Fruit fly (Drosophila melanogaster) whole organism, embryonic: ENCODE results near the gene CG16790.

Source experiments
- Bdp1 ChIP-seq: fragments of 200-800 bp; sonication (Bioruptor generic); optimal IDR thresholded peaks from 3 replicates; lab custom pipeline; 2016; ENCODE audit warnings: missing biosample characterization, missing genetic modification characterization
- Bteb2 ChIP-seq: fragments of 200-800 bp; sonication (Bioruptor generic); optimal IDR thresholded peaks from 2 replicates; lab custom pipeline; 2016; ENCODE audit warnings: missing biosample characterization, missing genetic modification characterization
- CG10147 ChIP-seq: fragments of 200-800 bp; sonication (Bioruptor generic); optimal IDR thresholded peaks from 2 replicates; lab custom pipeline; 2019; ENCODE audit warnings: missing biosample characterization, mild to moderate bottlenecking, missing genetic modification characterization, moderate library complexity
- CG11085 ChIP-seq: fragments of 200-800 bp; sonication (Bioruptor generic); IDR thresholded peaks from 2 replicates; pipeline ENCODE4 v1.3.6; 2022; ENCODE audit warnings: missing biosample characterization, missing genetic modification characterization
- CG11723 ChIP-seq: fragments of 200-800 bp; sonication (Bioruptor generic); optimal IDR thresholded peaks from 2 replicates; lab custom pipeline; 2017; ENCODE audit warnings: missing biosample characterization, mild to moderate bottlenecking, missing genetic modification characterization
- CG14860 ChIP-seq: fragments of 200-800 bp; sonication (Bioruptor generic); IDR thresholded peaks from 3 replicates; pipeline ENCODE4 v1.3.6; 2022; ENCODE audit warnings: missing biosample characterization, missing genetic modification characterization; ENCODE audit not compliant: partially characterized antibody
- CG14965 ChIP-seq: fragments of 200-800 bp; sonication (Bioruptor generic); optimal IDR thresholded peaks from 2 replicates; lab custom pipeline; 2016; ENCODE audit warnings: missing biosample characterization, missing genetic modification characterization, borderline replicate concordance
- CG15479 ChIP-seq: fragments of 200-800 bp; sonication (Bioruptor generic); optimal IDR thresholded peaks from 3 replicates; lab custom pipeline; 2019; ENCODE audit warnings: missing biosample characterization, mild to moderate bottlenecking, missing genetic modification characterization, moderate library complexity
- CG15514 ChIP-seq: fragments of 200-800 bp; sonication (Bioruptor generic); optimal IDR thresholded peaks from 3 replicates; lab custom pipeline; 2017; ENCODE audit warnings: missing biosample characterization, missing genetic modification characterization, mild to moderate bottlenecking, moderate library complexity, missing genetic modification reagents
- CG1647 ChIP-seq: fragments of 200-800 bp; sonication (Bioruptor generic); optimal IDR thresholded peaks from 3 replicates; lab custom pipeline; 2016; ENCODE audit warnings: missing biosample characterization, missing genetic modification characterization
- CG17328 ChIP-seq: fragments of 200-800 bp; sonication (Bioruptor generic); IDR thresholded peaks from 2 replicates; pipeline ENCODE4 v1.3.6; 2022; ENCODE audit warnings: missing biosample characterization, missing genetic modification characterization
- CG17912 ChIP-seq: fragments of 200-800 bp; sonication (Bioruptor generic); optimal IDR thresholded peaks from 2 replicates; lab custom pipeline; 2018; ENCODE audit warnings: missing biosample characterization, mild to moderate bottlenecking, missing genetic modification characterization
- CG2712 ChIP-seq: fragments of 200-800 bp; optimal IDR thresholded peaks from 3 replicates; lab custom pipeline; 2019; ENCODE audit warnings: missing biosample characterization, mild to moderate bottlenecking, missing genetic modification characterization, moderate library complexity
- CG30403 ChIP-seq: fragments of 200-800 bp; sonication (Bioruptor generic); optimal IDR thresholded peaks from 3 replicates; lab custom pipeline; 2016; ENCODE audit warnings: missing biosample characterization, missing genetic modification characterization
- CG32532 ChIP-seq: fragments of 200-800 bp; sonication (Bioruptor generic); IDR thresholded peaks from 2 replicates; pipeline ENCODE4 v1.3.6; 2022; ENCODE audit warnings: missing biosample characterization, missing genetic modification characterization
- CG6765 ChIP-seq: fragments of 200-800 bp; sonication (Bioruptor generic); optimal IDR thresholded peaks from 3 replicates; lab custom pipeline; 2017; ENCODE audit warnings: missing biosample characterization, mild to moderate bottlenecking, missing genetic modification characterization
- CG8359 ChIP-seq: fragments of 200-800 bp; sonication (Bioruptor generic); optimal IDR thresholded peaks from 2 replicates; lab custom pipeline; 2017; ENCODE audit warnings: missing biosample characterization, mild to moderate bottlenecking, missing genetic modification characterization, borderline replicate concordance
- CG8478 ChIP-seq: fragments of >200 bp; optimal IDR thresholded peaks from 2 replicates; lab custom pipeline; 2018
- CG9817 ChIP-seq: fragments of 200-800 bp; sonication (Bioruptor generic); optimal IDR thresholded peaks from 2 replicates; lab custom pipeline; 2018; ENCODE audit warnings: missing biosample characterization, mild to moderate bottlenecking, missing genetic modification characterization, moderate library complexity
- Chrac-16 ChIP-seq: fragments of 200-800 bp; sonication (Bioruptor generic); optimal IDR thresholded peaks from 3 replicates; lab custom pipeline; 2016; ENCODE audit warnings: missing biosample characterization, missing genetic modification characterization
- D ChIP-seq, 2 experiments: fragments of 200-800 bp in 1 of 2; fragments of >200 bp in 1 of 2; sonication (Bioruptor generic) in 1 of 2; optimal IDR thresholded peaks; 2 replicates in 1 of 2; 3 replicates in 1 of 2; lab custom pipeline; 2017; ENCODE audit warnings: mild to moderate bottlenecking in 1 of 2, missing biosample characterization in 1 of 2, missing genetic modification characterization in 1 of 2, missing genetic modification reagents in 1 of 2
- E2f2 ChIP-seq: fragments of 200-800 bp; sonication (Bioruptor generic); IDR thresholded peaks from 2 replicates; pipeline ENCODE4 v1.3.6; 2022; ENCODE audit warnings: missing biosample characterization, missing genetic modification characterization
- Ets97D ChIP-seq: fragments of 200-800 bp; sonication (Bioruptor generic); optimal IDR thresholded peaks from 3 replicates; lab custom pipeline; 2016; ENCODE audit warnings: missing biosample characterization, missing genetic modification characterization
- Fer2 ChIP-seq: fragments of 200-800 bp; sonication (Bioruptor generic); optimal IDR thresholded peaks from 2 replicates; lab custom pipeline; 2018; ENCODE audit warnings: missing biosample characterization, mild to moderate bottlenecking, missing genetic modification characterization, moderate library complexity
- H15 ChIP-seq: fragments of 200-800 bp; sonication (Bioruptor generic); IDR thresholded peaks from 3 replicates; pipeline ENCODE4 v1.3.6; 2022; ENCODE audit warnings: missing biosample characterization, missing genetic modification characterization
- Hr3 ChIP-seq: fragments of 200-800 bp; sonication (Bioruptor generic); optimal IDR thresholded peaks from 3 replicates; lab custom pipeline; 2016; ENCODE audit warnings: missing biosample characterization, missing genetic modification characterization
- Lpt ChIP-seq: fragments of >200 bp; optimal IDR thresholded peaks from 2 replicates; lab custom pipeline; 2018; ENCODE audit warnings: missing biosample characterization, missing genetic modification characterization
- Sry-δ ChIP-seq: fragments of 200-800 bp; sonication (Bioruptor generic); optimal IDR thresholded peaks from 2 replicates; lab custom pipeline; 2016; ENCODE audit warnings: missing biosample characterization, missing genetic modification characterization
- ase ChIP-seq: fragments of 200-800 bp; sonication (Bioruptor generic); IDR thresholded peaks from 3 replicates; pipeline ENCODE4 v1.3.6; 2022; ENCODE audit warnings: missing biosample characterization, missing genetic modification characterization
- ash1 ChIP-seq: fragments of 200-800 bp; sonication (Bioruptor generic); optimal IDR thresholded peaks from 2 replicates; lab custom pipeline; 2018; ENCODE audit warnings: missing biosample characterization, mild to moderate bottlenecking, missing genetic modification characterization
- bigmax ChIP-seq: fragments of 200-800 bp; sonication (Bioruptor generic); optimal IDR thresholded peaks from 2 replicates; lab custom pipeline; 2018; ENCODE audit warnings: missing biosample characterization, mild to moderate bottlenecking, missing genetic modification characterization
- bsh ChIP-seq, 2 experiments: fragments of 200-800 bp; sonication (Bioruptor generic); optimal IDR thresholded peaks; 2 replicates each; lab custom pipeline; 2017 to 2018; ENCODE audit warnings: mild to moderate bottlenecking in 2 of 2, missing biosample characterization in 2 of 2, missing genetic modification characterization in 2 of 2, moderate library complexity in 1 of 2
- disco-r ChIP-seq: fragments of 200-800 bp; sonication (Bioruptor generic); optimal IDR thresholded peaks from 2 replicates; lab custom pipeline; 2016; ENCODE audit warnings: missing biosample characterization, missing genetic modification characterization
- dysf ChIP-seq: fragments of 200-800 bp; sonication (Bioruptor generic); IDR thresholded peaks from 3 replicates; pipeline ENCODE4 v1.3.6; 2022; ENCODE audit warnings: missing biosample characterization, missing genetic modification characterization
- en ChIP-seq: fragments of 200-800 bp; sonication (Bioruptor generic); optimal IDR thresholded peaks from 2 replicates; lab custom pipeline; 2016; ENCODE audit warnings: missing biosample characterization, missing genetic modification characterization
- esg ChIP-seq: fragments of 200-800 bp; sonication (Bioruptor generic); conservative IDR thresholded peaks from 2 replicates; pipeline ENCODE4 v1.3.6; 2022; ENCODE audit warnings: missing biosample characterization, missing genetic modification characterization
- ewg ChIP-seq: fragments of 200-800 bp; sonication (Bioruptor generic); optimal IDR thresholded peaks from 3 replicates; lab custom pipeline; 2017; ENCODE audit warnings: mild to moderate bottlenecking, missing biosample characterization, missing genetic modification reagents, missing genetic modification characterization
- fd3F ChIP-seq: fragments of 200-800 bp; sonication (Bioruptor generic); optimal IDR thresholded peaks from 2 replicates; lab custom pipeline; 2018; ENCODE audit warnings: missing biosample characterization, mild to moderate bottlenecking, missing genetic modification characterization, moderate library complexity
- fru ChIP-seq: fragments of >200 bp; optimal IDR thresholded peaks from 2 replicates; lab custom pipeline; 2017
- gcm2 ChIP-seq: fragments of 200-800 bp; sonication (Bioruptor generic); optimal IDR thresholded peaks from 2 replicates; lab custom pipeline; 2016; ENCODE audit warnings: missing biosample characterization, missing genetic modification characterization
- gro ChIP-seq: fragments of 200-800 bp; sonication (Bioruptor generic); optimal IDR thresholded peaks from 2 replicates; lab custom pipeline; 2016; ENCODE audit warnings: missing biosample characterization, missing genetic modification characterization
- her ChIP-seq: fragments of 200-800 bp; sonication (Bioruptor generic); optimal IDR thresholded peaks from 2 replicates; lab custom pipeline; 2016; ENCODE audit warnings: missing biosample characterization, missing genetic modification characterization
- nmo ChIP-seq: fragments of 200-800 bp; sonication (Bioruptor generic); optimal IDR thresholded peaks from 2 replicates; lab custom pipeline; 2018; ENCODE audit warnings: missing biosample characterization, mild to moderate bottlenecking, missing genetic modification characterization, moderate library complexity
- pb ChIP-seq: fragments of 200-800 bp; sonication (Bioruptor generic); optimal IDR thresholded peaks from 3 replicates; lab custom pipeline; 2016; ENCODE audit warnings: missing biosample characterization, missing genetic modification characterization
- pros ChIP-seq: fragments of 200-800 bp; sonication (Bioruptor generic); optimal IDR thresholded peaks from 3 replicates; lab custom pipeline; 2019; ENCODE audit warnings: missing biosample characterization, mild to moderate bottlenecking, missing genetic modification characterization, moderate library complexity
- ranshi ChIP-seq: fragments of 200-800 bp; sonication (Bioruptor generic); IDR thresholded peaks from 2 replicates; pipeline ENCODE4 v1.3.6; 2022; ENCODE audit warnings: missing biosample characterization, missing genetic modification characterization
- sisA ChIP-seq: fragments of 200-800 bp; sonication (Bioruptor generic); IDR thresholded peaks from 2 replicates; pipeline ENCODE4 v1.3.6; 2022; ENCODE audit warnings: missing biosample characterization, missing genetic modification characterization
- slou ChIP-seq: fragments of 200-800 bp; sonication (Bioruptor generic); optimal IDR thresholded peaks from 3 replicates; lab custom pipeline; 2016; ENCODE audit warnings: missing biosample characterization, missing genetic modification characterization
- stc ChIP-seq: fragments of 200-800 bp; sonication (Bioruptor generic); IDR thresholded peaks from 2 replicates; pipeline ENCODE4 v1.3.6; 2022; ENCODE audit warnings: missing biosample characterization, missing genetic modification characterization
- tx ChIP-seq: fragments of 200-800 bp; sonication (Bioruptor generic); optimal IDR thresholded peaks from 2 replicates; lab custom pipeline; 2016; ENCODE audit warnings: missing biosample characterization, missing genetic modification characterization

The CG16790 gene

dm6 chr3R:9555334-9555974 lies 14.6 kb downstream of the CG16790 start, which contains the start of the genes CG9386 and BckdhA (continued):
- TF ChIP-seq CG8359 (GFP tag; lab: Kevin White, UChicago) (no peak), pb (GFP tag; lab: Kevin White, UChicago) (no peak), ewg (GFP tag; lab: Kevin White, UChicago) (no peak), bigmax (GFP tag; lab: Kevin White, UChicago) (no peak), ranshi (GFP tag; lab: Robert Waterston, UW) (0 out of 2 replicates have a peak, but pooled peaks have one; percentile 26), CG11723 (GFP tag; lab: Kevin White, UChicago) (peak; percentile 33), CG14965 (GFP tag; lab: Kevin White, UChicago) (no peak), CG14860 (GFP tag; lab: Robert Waterston, UW) (peak; percentile 63; the same call in 2 of the 3 replicates), gro (GFP tag; lab: Kevin White, UChicago) (peak; percentile 45), Chrac-16 (GFP tag; lab: Kevin White, UChicago) (peak; percentile 55), CG6765 (peak; percentile 27), Sry-δ (GFP tag; lab: Kevin White, UChicago) (peak; percentile 71), esg (GFP tag; lab: Robert Waterston, UW) (no peak), CG9817 (tag; lab: Kevin White, UChicago) (peak; percentile 63), E2f2 (peak; percentile 83), CG15514 (peak; percentile 50), en (GFP tag; lab: Kevin White, UChicago) (no peak), D (optimal IDR thresholded peaks at IDR 0.05; lab: Kevin White, UChicago) (no peak), D (GFP tag; optimal IDR thresholded peaks at IDR 0.05; lab: Kevin White, UChicago) (no peak), dysf (GFP tag; lab: Robert Waterston, UW) (0 out of 3 replicates have a peak, but pooled peaks have one; percentile 32), stc (GFP tag; lab: Robert Waterston, UW) (no peak), Fer2 (tag; lab: Kevin White, UChicago) (peak; percentile 12), her (GFP tag; lab: Kevin White, UChicago) (peak; percentile 25), fd3F (GFP tag; lab: Kevin White, UChicago) (peak; percentile 7), CG30403 (GFP tag; lab: Kevin White, UChicago) (peak; percentile 75), CG10147 (peak; percentile 42), Bdp1 (peak; percentile 23), Ets97D (peak; percentile 35), CG17912 (GFP tag; lab: Kevin White, UChicago) (no peak), Hr3 (GFP tag; lab: Kevin White, UChicago) (peak; percentile 52), Lpt (no peak), slou (GFP tag; lab: Kevin White, UChicago) (no peak), bsh (GFP tag; optimal IDR thresholded peaks at IDR 0.05; lab: Kevin White, UChicago) (peak in 1 of 2 experiments; percentile 15), tx (GFP tag; lab: Kevin White, UChicago) (peak; percentile 18), pros (no peak), CG2712 (tag; lab: Kevin White, UChicago) (peak; percentile 64), disco-r (GFP tag; lab: Kevin White, UChicago) (no peak), CG11085 (GFP tag; lab: Robert Waterston, UW) (no peak), gcm2 (GFP tag; lab: Kevin White, UChicago) (no peak), fru (lab: Kevin White, UChicago) (no peak), H15 (GFP tag; lab: Robert Waterston, UW) (no peak), CG32532 (GFP tag; lab: Robert Waterston, UW) (peak; percentile 62), nmo (GFP tag; lab: Kevin White, UChicago) (peak; percentile 66), CG8478 (no peak), CG1647 (GFP tag; lab: Kevin White, UChicago) (peak; percentile 55), ash1 (no peak), Bteb2 (GFP tag; lab: Kevin White, UChicago) (peak; percentile 35), CG15479 (no peak), CG17328 (GFP tag; lab: Robert Waterston, UW) (no peak), ase (GFP tag; lab: Robert Waterston, UW) (peak; percentile 46; the same call in 1 of the 3 replicates), sisA (GFP tag; lab: Robert Waterston, UW) (no peak)
